Fruit fly (Drosophila melanogaster): ENCODE data around the gene CG31221.

The CG31221 gene

DNA sequence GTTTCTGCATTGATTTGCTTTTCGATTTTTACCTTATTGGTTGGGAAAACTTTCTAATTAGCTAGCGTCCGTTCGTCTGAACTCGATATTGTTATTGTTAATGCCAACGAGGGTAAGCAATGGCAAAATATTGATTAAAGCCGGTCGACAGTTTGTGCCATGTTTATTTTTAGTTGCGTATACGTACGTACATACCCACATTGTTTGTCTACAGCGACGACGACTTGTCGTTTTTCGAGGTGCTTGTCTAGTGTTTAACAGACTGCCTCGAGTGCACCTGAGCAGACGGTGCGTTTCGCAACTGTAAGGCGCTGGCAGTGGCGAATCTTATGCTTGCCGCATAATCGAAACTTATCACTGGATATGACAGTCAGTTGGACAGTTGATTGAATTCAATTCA, 55.0 kb downstream of the CG31221 start (continued):
- no peak for TF ChIP-seq Antp (GFP tag; optimal IDR thresholded peaks at IDR 0.05)
- no peak for TF ChIP-seq CG6654 (GFP tag; optimal IDR thresholded peaks at IDR 0.05)
- peak; percentile 59 for TF ChIP-seq Med (GFP tag)
- TF ChIP-seq CG10959 (GFP tag; IDR thresholded peaks at IDR 0.05): no peak
- TF ChIP-seq ham (GFP tag; IDR thresholded peaks at IDR 0.05): no peak
- no peak for TF ChIP-seq Ravus (GFP tag; IDR thresholded peaks at IDR 0.05)
- no peak for TF ChIP-seq chinmo (GFP tag; IDR thresholded peaks at IDR 0.05; ENCODE audit: partially characterized antibody)
- no peak for TF ChIP-seq Adf1 (GFP tag; IDR thresholded peaks at IDR 0.05)
- peak; percentile 14 for TF ChIP-seq CG11723 (GFP tag; optimal IDR thresholded peaks at IDR 0.05)
- TF ChIP-seq zfh2 (GFP tag; optimal IDR thresholded peaks at IDR 0.05): no peak
- TF ChIP-seq dysf (GFP tag; IDR thresholded peaks at IDR 0.05): no peak
- TF ChIP-seq Bteb2 (GFP tag; optimal IDR thresholded peaks at IDR 0.05): no peak
- TF ChIP-seq HmgD (GFP tag; optimal IDR thresholded peaks at IDR 0.05): no peak
- no peak for TF ChIP-seq slou (GFP tag; optimal IDR thresholded peaks at IDR 0.05)
- TF ChIP-seq CG6791 (GFP tag; IDR thresholded peaks at IDR 0.05; ENCODE audit: partially characterized antibody): no peak
- peak; percentile 61; the same call in 1 of the 2 replicates for TF ChIP-seq CG5953 (GFP tag; IDR thresholded peaks at IDR 0.05)
- no peak for TF ChIP-seq GATAe (GFP tag; conservative IDR thresholded peaks at IDR 0.05)
- TF ChIP-seq CG42726 (GFP tag; IDR thresholded peaks at IDR 0.05; ENCODE audit: partially characterized antibody): no peak
- no peak for TF ChIP-seq H2.0 (GFP tag; IDR thresholded peaks at IDR 0.05)
- TF ChIP-seq CG34422 (GFP tag; IDR thresholded peaks at IDR 0.05): no peak
- no peak for TF ChIP-seq CG4328 (GFP tag; optimal IDR thresholded peaks at IDR 0.05)
- no peak for TF ChIP-seq ind (GFP tag; optimal IDR thresholded peaks at IDR 0.05)
- TF ChIP-seq CG32767 (GFP tag; IDR thresholded peaks at IDR 0.05): no peak
- no peak for TF ChIP-seq CG7357 (GFP tag; IDR thresholded peaks at IDR 0.05)
- 0 out of 2 replicates have a peak, but pooled peaks have one; percentile 8 for TF ChIP-seq CG6689 (GFP tag; IDR thresholded peaks at IDR 0.05)
- no peak for TF ChIP-seq aop (GFP tag; IDR thresholded peaks at IDR 0.05)
- TF ChIP-seq CG7786 (GFP tag; optimal IDR thresholded peaks at IDR 0.05): no peak
- TF ChIP-seq Dip2 (GFP tag; IDR thresholded peaks at IDR 0.05): no peak
- TF ChIP-seq CG12299 (tag; optimal IDR thresholded peaks at IDR 0.05): no peak
- TF ChIP-seq Taf1 (GFP tag; IDR thresholded peaks at IDR 0.05): no peak
- TF ChIP-seq ci (GFP tag; IDR thresholded peaks at IDR 0.05): peak; percentile 74; the same call in 2 of the 3 replicates
- no peak for TF ChIP-seq tin (GFP tag; optimal IDR thresholded peaks at IDR 0.05)
- peak; percentile 23 for TF ChIP-seq Vsx1 (GFP tag; optimal IDR thresholded peaks at IDR 0.05)
- TF ChIP-seq croc (GFP tag; conservative IDR thresholded peaks at IDR 0.05): no peak
- peak; percentile 63 for TF ChIP-seq wek (GFP tag; optimal IDR thresholded peaks at IDR 0.05)
- no peak for TF ChIP-seq CG7839 (tag; optimal IDR thresholded peaks at IDR 0.05)
- TF ChIP-seq CG7372 (GFP tag; IDR thresholded peaks at IDR 0.05): peak; percentile 36; the same call in 1 of the 2 replicates
- no peak for TF ChIP-seq CG1233 (GFP tag; optimal IDR thresholded peaks at IDR 0.05)
- no peak for TF ChIP-seq CG16813 (GFP tag; IDR thresholded peaks at IDR 0.05; ENCODE audit: partially characterized antibody)
- TF ChIP-seq CG13287 (GFP tag; IDR thresholded peaks at IDR 0.05; ENCODE audit: partially characterized antibody): no peak
- no peak for TF ChIP-seq Doc3 (GFP tag; IDR thresholded peaks at IDR 0.05; ENCODE audit: partially characterized antibody)
- no peak for TF ChIP-seq HmgZ (tag; optimal IDR thresholded peaks at IDR 0.05)
- no peak for TF ChIP-seq emc (GFP tag; optimal IDR thresholded peaks at IDR 0.05)
- TF ChIP-seq gcm (GFP tag; optimal IDR thresholded peaks at IDR 0.05): no peak
- TF ChIP-seq CG34224 (GFP tag; IDR thresholded peaks at IDR 0.05; ENCODE audit: partially characterized antibody): no peak
- TF ChIP-seq D (optimal IDR thresholded peaks at IDR 0.05): no peak
- no peak for TF ChIP-seq D (GFP tag; optimal IDR thresholded peaks at IDR 0.05)
- no peak for TF ChIP-seq Rx (GFP tag; IDR thresholded peaks at IDR 0.05)
- TF ChIP-seq Dbx (GFP tag; IDR thresholded peaks at IDR 0.05): no peak
- no peak for TF ChIP-seq CG1832 (GFP tag; optimal IDR thresholded peaks at IDR 0.05)
- no peak for TF ChIP-seq peb (GFP tag; IDR thresholded peaks at IDR 0.05)
- no peak for TF ChIP-seq inv (GFP tag; IDR thresholded peaks at IDR 0.05; ENCODE audit: partially characterized antibody)

Measured in whole organism, embryonic.